Fruit fly (Drosophila melanogaster): ENCODE data around the gene PGRP-SB2.

The PGRP-SB2 gene

DNA sequence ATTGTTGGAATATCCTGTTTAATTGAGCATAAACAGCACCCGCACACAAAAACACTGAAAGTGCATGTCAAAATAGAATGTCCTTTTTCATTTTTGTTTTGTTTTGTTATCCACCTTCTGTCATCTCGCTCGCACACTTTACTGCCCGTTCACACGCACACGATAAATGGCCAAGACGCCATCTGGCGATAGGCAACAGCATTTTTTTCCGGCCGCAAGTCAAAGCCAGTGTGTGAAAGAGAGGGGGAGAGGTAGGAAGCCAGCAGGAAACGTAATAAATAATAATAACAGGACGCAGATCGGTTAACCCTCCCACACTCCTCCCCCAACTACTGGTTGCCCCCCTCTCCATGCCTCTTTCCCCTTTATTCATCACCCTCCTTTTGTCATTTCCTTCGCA is 43.5 kb downstream of the PGRP-SB2 start (continued):
- TF ChIP-seq corto (GFP tag; optimal IDR thresholded peaks at IDR 0.05) (no peak), BtbVII (GFP tag; optimal IDR thresholded peaks at IDR 0.05) (no peak), CG17912 (GFP tag; optimal IDR thresholded peaks at IDR 0.05) (no peak), ftz-f1 (GFP tag; optimal IDR thresholded peaks at IDR 0.05) (no peak), chn (GFP tag; optimal IDR thresholded peaks at IDR 0.05) (peak; percentile 31), en (GFP tag; optimal IDR thresholded peaks at IDR 0.05) (no peak), Doc3 (GFP tag; IDR thresholded peaks at IDR 0.05; ENCODE audit: partially characterized antibody) (no peak), CG12659 (GFP tag; optimal IDR thresholded peaks at IDR 0.05) (no peak), br (optimal IDR thresholded peaks at IDR 0.05) (no peak), CG7372 (GFP tag; IDR thresholded peaks at IDR 0.05) (no peak), E2f2 (GFP tag; IDR thresholded peaks at IDR 0.05) (no peak), CG10431 (GFP tag; optimal IDR thresholded peaks at IDR 0.05) (peak; percentile 34), CG4854 (GFP tag; optimal IDR thresholded peaks at IDR 0.05) (no peak), otp (GFP tag; IDR thresholded peaks at IDR 0.05) (0 out of 3 replicates have a peak, but pooled peaks have one; percentile 44), caup (GFP tag; optimal IDR thresholded peaks at IDR 0.05; ENCODE audit: severe bottlenecking) (peak; percentile 13), CG33213 (GFP tag; optimal IDR thresholded peaks at IDR 0.05) (peak; percentile 15), ssp (GFP tag; IDR thresholded peaks at IDR 0.05) (no peak), CG4328 (GFP tag; optimal IDR thresholded peaks at IDR 0.05) (no peak), cg (GFP tag; optimal IDR thresholded peaks at IDR 0.05) (no peak), hbn (GFP tag; IDR thresholded peaks at IDR 0.05; ENCODE audit: partially characterized antibody) (no peak), Meics (GFP tag; optimal IDR thresholded peaks at IDR 0.05) (peak; percentile 32), eyg (GFP tag; optimal IDR thresholded peaks at IDR 0.05) (no peak), CG7357 (GFP tag; IDR thresholded peaks at IDR 0.05) (no peak), fu2 (GFP tag; optimal IDR thresholded peaks at IDR 0.05) (no peak), sqz (GFP tag; optimal IDR thresholded peaks at IDR 0.05) (peak; percentile 91), seq (GFP tag; IDR thresholded peaks at IDR 0.05) (no peak), wek (GFP tag; optimal IDR thresholded peaks at IDR 0.05) (peak; percentile 61), PHDP (tag; optimal IDR thresholded peaks at IDR 0.05) (no peak), Xrp1 (GFP tag; IDR thresholded peaks at IDR 0.05) (0 out of 2 replicates have a peak, but pooled peaks have one; percentile 19), al (GFP tag; IDR thresholded peaks at IDR 0.05) (no peak), Rfx (GFP tag; IDR thresholded peaks at IDR 0.05) (peak; percentile 46), CG10209 (GFP tag; optimal IDR thresholded peaks at IDR 0.05) (no peak), sug (tag; optimal IDR thresholded peaks at IDR 0.05) (no peak), lmd (GFP tag; IDR thresholded peaks at IDR 0.05) (no peak), rib (GFP tag; IDR thresholded peaks at IDR 0.05) (0 out of 2 replicates have a peak, but pooled peaks have one; percentile 34), CG4360 (GFP tag; IDR thresholded peaks at IDR 0.05) (0 out of 2 replicates have a peak, but pooled peaks have one; percentile 29), kah (GFP tag; optimal IDR thresholded peaks at IDR 0.05) (peak; percentile 49), Spps (tag; optimal IDR thresholded peaks at IDR 0.05) (no peak), Sox102F (GFP tag; optimal IDR thresholded peaks at IDR 0.05) (peak; percentile 2), CG32532 (GFP tag; IDR thresholded peaks at IDR 0.05) (peak; percentile 56), Mes4 (GFP tag; optimal IDR thresholded peaks at IDR 0.05) (peak; percentile 38), CG2875 (GFP tag; optimal IDR thresholded peaks at IDR 0.05) (peak; percentile 3), grn (GFP tag; optimal IDR thresholded peaks at IDR 0.05) (peak; percentile 35), CG12769 (tag; optimal IDR thresholded peaks at IDR 0.05) (no peak), sima (GFP tag; optimal IDR thresholded peaks at IDR 0.05) (no peak), CG10267 (tag; optimal IDR thresholded peaks at IDR 0.05) (peak; percentile 8), CG14965 (GFP tag; optimal IDR thresholded peaks at IDR 0.05; ENCODE audit: borderline replicate concordance) (peak; percentile 97), CG11504 (tag; optimal IDR thresholded peaks at IDR 0.05) (no peak), CG3065 (GFP tag; optimal IDR thresholded peaks at IDR 0.05) (no peak), zen2 (GFP tag; IDR thresholded peaks at IDR 0.05; ENCODE audit: partially characterized antibody) (no peak), Bgb (GFP tag; IDR thresholded peaks at IDR 0.05; ENCODE audit: partially characterized antibody) (no peak)
